Worm (Caenorhabditis elegans) whole organism, young adult: ENCODE results near the gene C06B3.6.

ENCODE experiments used
- F37B4.10 ChIP-seq: fragments of 200-800 bp; sonication (Bioruptor generic); IDR thresholded peaks from 2 replicates; pipeline ENCODE4 v1.3.6; 2022; ENCODE audit warnings: missing genetic modification characterization, missing compliant biosample characterization
- dpl-1 ChIP-seq: fragments of 150-350 bp; optimal IDR thresholded peaks from 2 replicates; lab custom pipeline; 2014; ENCODE audit warnings: missing biosample characterization, missing genetic modification reagents, missing genetic modification characterization
- snpc-3.4 ChIP-seq: sonication (generic microtip); optimal IDR thresholded peaks from 2 replicates; lab custom pipeline; 2017; ENCODE audit warnings: missing genetic modification characterization, mild to moderate bottlenecking, missing compliant biosample characterization, antibody characterized with exemption, moderate library complexity, missing genotype, missing genetic modification reagents

ce11 chrV:13876529-13876928, 32.2 kb downstream of the C06B3.6 start, which contains the start of gene T22G5.1:
- TF ChIP-seq F37B4.10 (GFP tag; lab: Robert Waterston, UW): no peak
- no peak for TF ChIP-seq snpc-3.4 (tag; lab: Kevin White, UChicago)
- TF ChIP-seq dpl-1: no peak
